Worm (Caenorhabditis elegans) whole organism, late embryonic: ENCODE data around the gene men-1.
A peak's percentile ranks its signal among the peaks of the same experiment; 100 is the strongest.

Source experiments
- C38D4.7 ChIP-seq: fragments of 200-800 bp; sonication (Bioruptor generic); optimal IDR thresholded peaks from 2 replicates; lab custom pipeline; 2018; ENCODE audit warnings: mild to moderate bottlenecking, missing genetic modification characterization, moderate library complexity, missing compliant biosample characterization
- F13H6.1 ChIP-seq: sonication (generic microtip); optimal IDR thresholded peaks from 2 replicates; lab custom pipeline; 2016; ENCODE audit warnings: missing genetic modification characterization, missing compliant biosample characterization
- K02D7.2 ChIP-seq: sonication (generic microtip); optimal IDR thresholded peaks from 2 replicates; lab custom pipeline; 2017; ENCODE audit warnings: mild to moderate bottlenecking, missing genetic modification characterization, missing compliant biosample characterization
- K09A11.1 ChIP-seq: sonication (generic microtip); optimal IDR thresholded peaks from 2 replicates; lab custom pipeline; 2017; ENCODE audit warnings: antibody characterized with exemption, mild to moderate bottlenecking, missing genetic modification characterization, missing compliant biosample characterization; ENCODE audit not compliant: insufficient read depth
- T23F11.4 ChIP-seq: fragments of 200-800 bp; sonication (Bioruptor generic); optimal IDR thresholded peaks from 2 replicates; lab custom pipeline; 2018; ENCODE audit warnings: mild to moderate bottlenecking, missing genetic modification characterization, missing compliant biosample characterization
- Y22D7AL.16 ChIP-seq: sonication (generic microtip); optimal IDR thresholded peaks from 2 replicates; lab custom pipeline; 2016; ENCODE audit warnings: missing genetic modification characterization, missing compliant biosample characterization
- ahr-1 ChIP-seq: sonication (generic microtip); optimal IDR thresholded peaks from 2 replicates; lab custom pipeline; 2016; ENCODE audit warnings: missing genetic modification characterization, missing compliant biosample characterization
- ceh-14 ChIP-seq: sonication (generic microtip); optimal IDR thresholded peaks from 2 replicates; lab custom pipeline; 2016; ENCODE audit warnings: missing genotype, missing genetic modification characterization, missing compliant biosample characterization
- ceh-18 ChIP-seq: sonication (generic microtip); optimal IDR thresholded peaks from 2 replicates; lab custom pipeline; 2016; ENCODE audit warnings: missing genetic modification characterization, missing compliant biosample characterization
- ceh-2 ChIP-seq: sonication (generic microtip); optimal IDR thresholded peaks from 2 replicates; lab custom pipeline; 2016; ENCODE audit warnings: missing genotype, missing genetic modification characterization, missing compliant biosample characterization
- ceh-22 ChIP-seq: sonication (generic microtip); optimal IDR thresholded peaks from 2 replicates; lab custom pipeline; 2017; ENCODE audit warnings: missing biosample characterization, missing genetic modification characterization
- ceh-31 ChIP-seq: sonication (generic microtip); optimal IDR thresholded peaks from 2 replicates; lab custom pipeline; 2016; ENCODE audit warnings: missing genetic modification characterization, missing compliant biosample characterization
- ceh-34 ChIP-seq: sonication (generic microtip); optimal IDR thresholded peaks from 2 replicates; lab custom pipeline; 2016; ENCODE audit warnings: mild to moderate bottlenecking, missing genetic modification characterization, missing compliant biosample characterization
- ceh-45 ChIP-seq: fragments of 200-800 bp; sonication (Bioruptor generic); IDR thresholded peaks from 2 replicates; pipeline ENCODE4 v1.3.6; 2022; ENCODE audit warnings: missing genetic modification reagents, missing genetic modification characterization, missing compliant biosample characterization
- che-1 ChIP-seq: sonication (generic microtip); optimal IDR thresholded peaks from 2 replicates; lab custom pipeline; 2016; ENCODE audit warnings: mild to moderate bottlenecking, missing genetic modification characterization, missing compliant biosample characterization
- dve-1 ChIP-seq: sonication (generic microtip); optimal IDR thresholded peaks from 2 replicates; lab custom pipeline; 2017; ENCODE audit warnings: antibody characterized with exemption, mild to moderate bottlenecking, missing genetic modification characterization, missing compliant biosample characterization
- elt-4 ChIP-seq: sonication (generic microtip); optimal IDR thresholded peaks from 2 replicates; lab custom pipeline; 2016; ENCODE audit warnings: missing genetic modification characterization, missing compliant biosample characterization
- gmeb-2 ChIP-seq: sonication (generic microtip); optimal IDR thresholded peaks from 2 replicates; lab custom pipeline; 2016; ENCODE audit warnings: missing genetic modification characterization, inconsistent platforms, missing compliant biosample characterization
- hlh-15 ChIP-seq: sonication (generic microtip); optimal IDR thresholded peaks from 2 replicates; lab custom pipeline; 2016; ENCODE audit warnings: missing genetic modification characterization, missing compliant biosample characterization
- hlh-6 ChIP-seq: sonication (generic microtip); optimal IDR thresholded peaks from 2 replicates; lab custom pipeline; 2016; ENCODE audit warnings: missing genotype, missing genetic modification characterization, missing compliant biosample characterization
- nhr-11 ChIP-seq: fragments of 150-350 bp; optimal IDR thresholded peaks from 2 replicates; lab custom pipeline; 2014; ENCODE audit warnings: missing biosample characterization, missing genetic modification characterization
- odd-2 ChIP-seq: sonication (generic microtip); optimal IDR thresholded peaks from 2 replicates; lab custom pipeline; 2017; ENCODE audit warnings: antibody characterized with exemption, mild to moderate bottlenecking, missing genetic modification characterization, missing compliant biosample characterization
- pax-1 ChIP-seq: fragments of 150-350 bp; optimal IDR thresholded peaks from 2 replicates; lab custom pipeline; 2014; ENCODE audit warnings: missing biosample characterization, missing genetic modification characterization
- pha-4 ChIP-seq: fragments of 150-350 bp; optimal IDR thresholded peaks from 2 replicates; lab custom pipeline; 2018; ENCODE audit warnings: missing biosample characterization, missing genetic modification reagents, missing genetic modification characterization
- pqm-1 ChIP-seq: sonication (generic microtip); optimal IDR thresholded peaks from 2 replicates; lab custom pipeline; 2016; ENCODE audit warnings: missing genetic modification characterization, missing compliant biosample characterization
- pros-1 ChIP-seq: fragments of 150-350 bp; optimal IDR thresholded peaks from 2 replicates; lab custom pipeline; 2014; ENCODE audit warnings: missing biosample characterization, missing genetic modification reagents, missing genetic modification characterization
- sox-2 ChIP-seq: fragments of 200-800 bp; sonication (Bioruptor generic); IDR thresholded peaks from 2 replicates; pipeline ENCODE4 v1.3.6; 2022; ENCODE audit warnings: missing genetic modification reagents, missing genetic modification characterization, missing compliant biosample characterization
- tbx-7 ChIP-seq: sonication (generic microtip); optimal IDR thresholded peaks from 2 replicates; lab custom pipeline; 2016; ENCODE audit warnings: missing genotype, missing genetic modification characterization, missing compliant biosample characterization
- ttx-3 ChIP-seq: sonication (generic microtip); optimal IDR thresholded peaks from 2 replicates; lab custom pipeline; 2016; ENCODE audit warnings: missing genetic modification reagents, missing genetic modification characterization, missing compliant biosample characterization
- unc-3 ChIP-seq, 2 experiments: fragments of 200-800 bp in 1 of 2; sonication (Bioruptor generic) in 1 of 2; sonication (generic microtip) in 1 of 2; conservative IDR thresholded peaks in 1 of 2; optimal IDR thresholded peaks in 1 of 2; 2 replicates each; pipeline versions ENCODE4 v1.3.6 to Lab custom; 2016 to 2022; ENCODE audit warnings: missing compliant biosample characterization in 2 of 2, missing genetic modification characterization in 2 of 2, missing genetic modification reagents in 1 of 2
- unc-42 ChIP-seq: sonication (generic microtip); optimal IDR thresholded peaks from 2 replicates; lab custom pipeline; 2016; ENCODE audit warnings: missing genotype, missing genetic modification characterization, missing compliant biosample characterization
- unc-55 ChIP-seq: sonication (generic microtip); optimal IDR thresholded peaks from 2 replicates; lab custom pipeline; 2017; ENCODE audit warnings: missing biosample characterization, missing genetic modification reagents, missing genetic modification characterization

Gene men-1

DNA sequence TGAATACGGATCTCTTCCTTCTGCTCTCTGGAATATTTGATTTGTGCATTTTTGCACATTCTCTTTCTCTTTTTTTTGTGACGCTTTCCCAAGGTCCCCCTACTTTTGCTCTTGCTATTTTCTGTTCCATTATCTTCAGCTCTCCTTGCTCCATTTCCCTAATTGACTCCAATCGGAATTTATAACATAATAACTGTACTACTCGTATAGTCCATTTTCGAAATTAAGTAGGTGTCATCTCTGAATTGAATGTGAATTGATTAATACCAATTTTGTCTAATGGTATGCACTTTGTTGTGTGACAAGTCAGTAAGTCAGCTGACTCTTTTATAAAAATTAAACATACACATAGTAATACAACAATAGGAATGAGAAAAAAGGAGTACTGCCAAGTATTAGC, 38.0 kb downstream of the men-1 start:
- peak; percentile 17 for TF ChIP-seq ceh-31 (tag; lab: Kevin White, UChicago)
- TF ChIP-seq unc-42 (tag; lab: Kevin White, UChicago) = peak; percentile 8
- no peak for TF ChIP-seq pax-1
- TF ChIP-seq, all 69 proteins: peak for 2

DNA sequence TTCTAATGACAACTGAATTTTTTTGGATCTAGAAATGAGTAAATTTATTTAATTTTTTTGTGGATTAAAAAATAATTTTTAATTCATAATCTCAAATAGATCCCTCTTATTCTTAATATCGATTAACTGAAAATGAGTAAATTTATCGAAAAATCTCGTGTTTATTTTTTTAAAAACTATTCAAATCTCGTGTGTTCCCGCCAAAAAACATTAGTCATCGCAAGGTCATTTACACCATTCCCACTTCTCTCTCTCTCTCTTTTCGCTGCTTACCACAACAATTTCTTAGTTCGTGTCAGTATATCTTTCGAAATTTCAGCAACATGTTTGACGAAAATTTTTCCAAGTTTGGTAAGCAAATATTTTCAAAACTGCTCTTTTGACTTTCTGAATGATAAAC, 46.5 kb downstream of the men-1 start:
- TF ChIP-seq pqm-1 (tag; lab: Kevin White, UChicago) = no peak
- no peak for TF ChIP-seq ceh-2 (tag; lab: Kevin White, UChicago)
- no peak for TF ChIP-seq T23F11.4 (GFP tag; lab: Kevin White, UChicago)
- TF ChIP-seq sox-2 (GFP tag; lab: Robert Waterston, UW) = no peak
- no peak for TF ChIP-seq C38D4.7 (GFP tag; lab: Kevin White, UChicago)
- TF ChIP-seq F13H6.1 = no peak
- no peak for TF ChIP-seq pros-1 (tag; lab: Kevin White, UChicago)
- TF ChIP-seq pha-4 (tag; lab: Kevin White, UChicago) = no peak
- TF ChIP-seq unc-3 (GFP tag; conservative IDR thresholded peaks at IDR 0.05; lab: Robert Waterston, UW) = no peak
- TF ChIP-seq unc-3 (tag; optimal IDR thresholded peaks at IDR 0.05; lab: Kevin White, UChicago) = no peak
- no peak for TF ChIP-seq ttx-3 (tag; lab: Kevin White, UChicago)
- no peak for TF ChIP-seq pax-1
- TF ChIP-seq dve-1 = no peak
- TF ChIP-seq ceh-45 (GFP tag; lab: Robert Waterston, UW) = no peak
- TF ChIP-seq che-1 (tag; lab: Kevin White, UChicago) = no peak
- TF ChIP-seq odd-2 (tag; lab: Kevin White, UChicago) = no peak
- TF ChIP-seq hlh-15 = no peak
- TF ChIP-seq hlh-6 (tag; lab: Kevin White, UChicago) = no peak
- no peak for TF ChIP-seq Y22D7AL.16
- TF ChIP-seq elt-4 (tag; lab: Kevin White, UChicago) = no peak
- no peak for TF ChIP-seq unc-42 (tag; lab: Kevin White, UChicago)
- TF ChIP-seq, all 69 proteins: peak for 0

DNA sequence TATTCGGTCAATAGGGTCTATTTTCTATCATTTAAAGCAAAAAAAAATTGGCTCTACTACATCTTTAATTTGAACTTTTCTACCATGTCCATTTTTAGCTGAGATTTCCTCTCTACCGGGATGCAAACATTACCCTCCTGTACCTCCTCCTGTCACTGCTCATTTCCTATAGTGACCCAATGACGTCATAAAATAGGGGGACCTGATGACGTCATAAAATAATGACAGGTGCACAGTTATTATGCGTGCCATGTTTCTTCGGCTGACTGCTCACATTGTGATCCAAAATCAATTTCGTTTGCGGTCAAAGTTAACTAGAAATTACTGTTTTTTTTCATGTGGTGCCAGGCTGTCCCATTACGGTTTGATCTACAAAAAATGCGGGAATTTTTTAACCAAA, 47.0 kb downstream of the men-1 start:
- no peak for TF ChIP-seq hlh-15
- peak; percentile 32 for TF ChIP-seq ceh-31 (tag; lab: Kevin White, UChicago)

DNA sequence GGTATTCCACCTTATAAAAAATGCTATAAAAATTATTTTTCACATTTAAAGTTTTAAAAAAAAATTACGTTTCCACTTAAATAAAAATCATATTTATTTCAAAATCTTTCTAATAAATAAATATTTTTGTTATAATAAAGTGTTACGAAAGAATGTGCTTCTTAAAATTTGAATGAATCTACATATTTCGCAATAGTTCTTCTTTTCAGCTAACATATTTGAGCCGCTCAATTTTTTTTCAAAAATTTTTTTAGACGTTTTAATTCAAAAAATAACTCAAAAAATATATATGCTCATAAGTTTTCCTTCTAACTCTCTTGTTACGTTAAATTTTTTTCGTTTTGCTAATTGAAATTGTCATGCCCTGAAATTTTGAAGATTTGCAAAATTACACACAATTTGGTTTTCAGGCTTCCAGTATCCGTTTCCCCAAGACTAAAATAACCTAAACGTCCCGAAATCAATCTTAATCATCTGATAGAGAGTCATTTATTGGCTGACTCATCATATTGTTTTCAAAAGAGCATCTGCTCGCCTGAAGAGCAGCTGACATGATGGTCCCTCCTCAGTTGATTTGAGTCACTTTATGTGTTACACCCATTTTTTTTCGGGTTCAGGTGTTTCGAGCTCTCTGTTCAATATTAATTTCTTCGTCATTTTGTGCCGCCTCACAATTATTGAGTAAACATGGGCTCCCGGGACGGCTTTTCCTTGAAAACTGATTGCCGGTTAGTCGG, 55.5 kb downstream of the men-1 start, which contains the start of gene efhd-1:
Gene efhd-1, plus strand, starts transcription at position 582 of the 737 bp plus-strand sequence.
- TF ChIP-seq tbx-7 (tag; lab: Kevin White, UChicago) = no peak
- peak; percentile 72 for TF ChIP-seq unc-55
- TF ChIP-seq ceh-34 (tag; lab: Kevin White, UChicago) = no peak
- no peak for TF ChIP-seq ahr-1 (tag; lab: Kevin White, UChicago)
- TF ChIP-seq ceh-18 (tag; lab: Kevin White, UChicago) = peak; percentile 7
- TF ChIP-seq K09A11.1 (tag; lab: Kevin White, UChicago) = no peak
- TF ChIP-seq ceh-14 (tag; lab: Kevin White, UChicago) = no peak

DNA sequence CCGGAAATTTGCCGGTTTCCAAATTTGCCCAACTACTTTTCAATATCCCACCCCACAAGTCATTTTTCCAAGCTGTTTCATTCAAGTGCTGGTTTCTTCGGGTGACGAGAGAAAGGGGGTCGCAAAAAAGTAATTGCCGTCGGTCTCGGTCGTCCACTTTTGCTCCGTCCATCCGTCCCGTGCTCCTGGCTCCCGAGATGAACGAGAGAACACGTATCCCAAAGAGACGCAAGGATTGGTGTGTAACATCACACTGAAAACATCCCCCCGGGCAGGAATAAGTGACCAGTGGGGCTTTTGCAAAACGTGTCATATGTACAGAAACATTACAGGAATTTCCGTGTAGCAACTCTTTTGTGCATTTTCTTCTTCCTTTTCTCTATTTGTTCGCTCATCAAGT, 57.3 kb downstream of the men-1 start:
- TF ChIP-seq gmeb-2 (tag; lab: Kevin White, UChicago) = no peak
- no peak for TF ChIP-seq pax-1
- no peak for TF ChIP-seq pros-1 (tag; lab: Kevin White, UChicago)
- TF ChIP-seq ceh-22 (tag; lab: Kevin White, UChicago) = no peak
- TF ChIP-seq unc-55 = peak; percentile 57
- TF ChIP-seq nhr-11 (tag; lab: Kevin White, UChicago) = no peak
- TF ChIP-seq K02D7.2 = no peak
